Fruit fly (Drosophila melanogaster) whole organism, embryonic: ENCODE results near the gene Ir75b.
A peak's percentile ranks its signal among the peaks of the same experiment; 100 is the strongest.

Experiments
- Ada2b ChIP-seq: fragments of 200-800 bp; sonication (Bioruptor generic); IDR thresholded peaks from 2 replicates; pipeline ENCODE4 v1.3.6; 2022; ENCODE audit warnings: missing biosample characterization, missing genetic modification characterization
- Asciz ChIP-seq: fragments of 200-800 bp; sonication (Bioruptor generic); optimal IDR thresholded peaks from 2 replicates; lab custom pipeline; 2017; ENCODE audit warnings: missing biosample characterization, mild to moderate bottlenecking, missing genetic modification characterization, missing genetic modification reagents
- CG12104 ChIP-seq: fragments of 200-800 bp; sonication (Bioruptor generic); optimal IDR thresholded peaks from 3 replicates; lab custom pipeline; 2016; ENCODE audit warnings: missing biosample characterization, missing genetic modification characterization
- CG13894 ChIP-seq: fragments of 200-800 bp; sonication (Bioruptor generic); optimal IDR thresholded peaks from 3 replicates; lab custom pipeline; 2018; ENCODE audit warnings: missing biosample characterization, mild to moderate bottlenecking, missing genetic modification characterization, moderate library complexity
- CG14014 ChIP-seq: fragments of 200-800 bp; sonication (Bioruptor generic); IDR thresholded peaks from 2 replicates; pipeline ENCODE4 v1.3.6; 2022; ENCODE audit warnings: missing biosample characterization, missing genetic modification characterization
- CG14050 ChIP-seq: fragments of 200-800 bp; sonication (Bioruptor generic); IDR thresholded peaks from 3 replicates; pipeline ENCODE4 v1.3.6; 2022; ENCODE audit warnings: missing biosample characterization, missing genetic modification characterization
- CG14710 ChIP-seq: fragments of 200-800 bp; sonication (Bioruptor generic); optimal IDR thresholded peaks from 3 replicates; lab custom pipeline; 2019; ENCODE audit warnings: missing biosample characterization, mild to moderate bottlenecking, missing genetic modification characterization, moderate library complexity
- CG16813 ChIP-seq: fragments of 200-800 bp; sonication (Bioruptor generic); IDR thresholded peaks from 3 replicates; pipeline ENCODE4 v1.3.6; 2022; ENCODE audit warnings: missing biosample characterization, missing genetic modification characterization; ENCODE audit not compliant: partially characterized antibody
- CG16863 ChIP-seq: fragments of 200-800 bp; sonication (Bioruptor generic); optimal IDR thresholded peaks from 3 replicates; lab custom pipeline; 2016; ENCODE audit warnings: missing biosample characterization, missing genetic modification characterization
- CG17328 ChIP-seq: fragments of 200-800 bp; sonication (Bioruptor generic); IDR thresholded peaks from 2 replicates; pipeline ENCODE4 v1.3.6; 2022; ENCODE audit warnings: missing biosample characterization, missing genetic modification characterization
- CG43689 ChIP-seq: fragments of 200-800 bp; sonication (Bioruptor generic); IDR thresholded peaks from 2 replicates; pipeline ENCODE4 v1.3.6; 2022; ENCODE audit warnings: missing biosample characterization, missing genetic modification characterization
- CG4424 ChIP-seq: fragments of 200-800 bp; sonication (Bioruptor generic); optimal IDR thresholded peaks from 3 replicates; lab custom pipeline; 2016; ENCODE audit warnings: missing biosample characterization, missing genetic modification characterization
- CG9727 ChIP-seq: fragments of 200-800 bp; sonication (Bioruptor generic); optimal IDR thresholded peaks from 3 replicates; lab custom pipeline; 2017; ENCODE audit warnings: missing biosample characterization, mild to moderate bottlenecking, missing genetic modification characterization
- CrebB ChIP-seq: fragments of 200-800 bp; sonication (Bioruptor generic); optimal IDR thresholded peaks from 3 replicates; lab custom pipeline; 2018; ENCODE audit warnings: missing biosample characterization, mild to moderate bottlenecking, missing genetic modification characterization
- Gug ChIP-seq: fragments of 200-800 bp; sonication (Bioruptor generic); IDR thresholded peaks from 4 replicates; pipeline ENCODE4 v1.3.6; 2022; ENCODE audit warnings: missing biosample characterization, missing genetic modification characterization
- HmgZ ChIP-seq: fragments of 200-800 bp; sonication (Bioruptor generic); optimal IDR thresholded peaks from 2 replicates; lab custom pipeline; 2018; ENCODE audit warnings: missing biosample characterization, mild to moderate bottlenecking, missing genetic modification characterization
- Hmr ChIP-seq: fragments of 200-800 bp; sonication (Bioruptor generic); optimal IDR thresholded peaks from 3 replicates; lab custom pipeline; 2017; ENCODE audit warnings: mild to moderate bottlenecking, missing biosample characterization, missing genetic modification reagents, missing genetic modification characterization
- Lim3 ChIP-seq: fragments of 200-800 bp; sonication (Bioruptor generic); IDR thresholded peaks from 2 replicates; pipeline ENCODE4 v1.3.6; 2022; ENCODE audit warnings: missing biosample characterization, missing genetic modification characterization
- MBD-R2 ChIP-seq: fragments of 200-800 bp; sonication (Bioruptor generic); IDR thresholded peaks from 2 replicates; pipeline ENCODE4 v1.3.6; 2022; ENCODE audit warnings: missing biosample characterization, missing genetic modification characterization
- Nf-YC ChIP-seq: fragments of 200-800 bp; optimal IDR thresholded peaks from 3 replicates; lab custom pipeline; 2019; ENCODE audit warnings: missing biosample characterization, mild to moderate bottlenecking, missing genetic modification characterization, moderate library complexity
- Opbp ChIP-seq: fragments of 200-800 bp; sonication (Bioruptor generic); IDR thresholded peaks from 3 replicates; pipeline ENCODE4 v1.3.6; 2022; ENCODE audit warnings: missing biosample characterization, missing genetic modification characterization; ENCODE audit not compliant: partially characterized antibody
- Pdp1 ChIP-seq, 2 experiments: fragments of 200-800 bp; sonication (Bioruptor generic); optimal IDR thresholded peaks; 3 replicates each; lab custom pipeline; 2016; ENCODE audit warnings: missing biosample characterization in 2 of 2, missing genetic modification characterization in 2 of 2, mild to moderate bottlenecking in 1 of 2, moderate library complexity in 1 of 2
- Sin3A ChIP-seq: fragments of >200 bp; optimal IDR thresholded peaks from 2 replicates; lab custom pipeline; 2018
- Stat92E ChIP-seq, 3 experiments: fragments of >200 bp in 2 of 3; fragments of 200-800 bp in 1 of 3; sonication (Bioruptor generic) in 1 of 3; optimal IDR thresholded peaks; 2 replicates each; lab custom pipeline; 2017 to 2019; ENCODE audit warnings: missing biosample characterization in 3 of 3, missing genetic modification characterization in 3 of 3, mild to moderate bottlenecking in 1 of 3, moderate library complexity in 1 of 3
- TFAM ChIP-seq: fragments of 200-800 bp; sonication (Bioruptor generic); optimal IDR thresholded peaks from 2 replicates; lab custom pipeline; 2017; ENCODE audit warnings: missing biosample characterization, missing genetic modification characterization, inconsistent platforms
- Trl ChIP-seq, 3 experiments: fragments of >200 bp in 2 of 3; fragments of 200-800 bp in 1 of 3; sonication (Bioruptor generic) in 1 of 3; optimal IDR thresholded peaks; 2 replicates in 1 of 3; 3 replicates in 2 of 3; lab custom pipeline; 2016 to 2017; ENCODE audit warnings: missing biosample characterization in 1 of 3, missing genetic modification characterization in 1 of 3
- chm ChIP-seq: fragments of 200-800 bp; sonication (Bioruptor generic); IDR thresholded peaks from 2 replicates; pipeline ENCODE4 v1.3.6; 2022; ENCODE audit warnings: missing biosample characterization, missing genetic modification characterization
- crp ChIP-seq, 2 experiments: fragments of 200-800 bp; sonication (Bioruptor generic); optimal IDR thresholded peaks; 2 replicates in 1 of 2; 3 replicates in 1 of 2; lab custom pipeline; 2017; ENCODE audit warnings: missing biosample characterization in 2 of 2, missing genetic modification characterization in 2 of 2, mild to moderate bottlenecking in 1 of 2, moderate library complexity in 1 of 2
- dm ChIP-seq: fragments of 200-800 bp; sonication (Bioruptor generic); optimal IDR thresholded peaks from 3 replicates; lab custom pipeline; 2016; ENCODE audit warnings: missing biosample characterization, missing genetic modification characterization
- fd64A ChIP-seq: fragments of 200-800 bp; sonication (Bioruptor generic); optimal IDR thresholded peaks from 3 replicates; lab custom pipeline; 2018; ENCODE audit warnings: missing biosample characterization, mild to moderate bottlenecking, missing genetic modification characterization
- gem ChIP-seq: fragments of 200-800 bp; sonication (Bioruptor generic); optimal IDR thresholded peaks from 2 replicates; lab custom pipeline; 2019; ENCODE audit warnings: missing biosample characterization, mild to moderate bottlenecking, missing genetic modification characterization, moderate library complexity
- gfzf ChIP-seq: fragments of 200-800 bp; sonication (Bioruptor generic); optimal IDR thresholded peaks from 2 replicates; lab custom pipeline; 2016; ENCODE audit warnings: missing biosample characterization, mild to moderate bottlenecking, missing genetic modification characterization, moderate library complexity
- grau ChIP-seq: fragments of 200-800 bp; optimal IDR thresholded peaks from 3 replicates; lab custom pipeline; 2019; ENCODE audit warnings: missing biosample characterization, mild to moderate bottlenecking, missing genetic modification characterization, moderate library complexity
- hbn ChIP-seq: fragments of 200-800 bp; sonication (Bioruptor generic); IDR thresholded peaks from 2 replicates; pipeline ENCODE4 v1.3.6; 2022; ENCODE audit warnings: missing biosample characterization, missing genetic modification characterization; ENCODE audit not compliant: partially characterized antibody
- her ChIP-seq: fragments of 200-800 bp; sonication (Bioruptor generic); optimal IDR thresholded peaks from 2 replicates; lab custom pipeline; 2016; ENCODE audit warnings: missing biosample characterization, missing genetic modification characterization
- nerfin-1 ChIP-seq: fragments of 200-800 bp; sonication (Bioruptor generic); optimal IDR thresholded peaks from 3 replicates; lab custom pipeline; 2019; ENCODE audit warnings: missing biosample characterization, mild to moderate bottlenecking, missing genetic modification characterization, moderate library complexity
- org-1 ChIP-seq: fragments of 200-800 bp; sonication (Bioruptor generic); optimal IDR thresholded peaks from 2 replicates; lab custom pipeline; 2017; ENCODE audit warnings: missing biosample characterization, missing genetic modification characterization
- pzg ChIP-seq: fragments of 200-800 bp; sonication (Bioruptor generic); optimal IDR thresholded peaks from 3 replicates; lab custom pipeline; 2018; ENCODE audit warnings: missing biosample characterization, mild to moderate bottlenecking, missing genetic modification characterization, moderate library complexity
- repo ChIP-seq: fragments of 200-800 bp; sonication (Bioruptor generic); optimal IDR thresholded peaks from 2 replicates; lab custom pipeline; 2016; ENCODE audit warnings: missing biosample characterization, missing genetic modification characterization
- rib ChIP-seq: fragments of 200-800 bp; sonication (Bioruptor generic); IDR thresholded peaks from 2 replicates; pipeline ENCODE4 v1.3.6; 2022; ENCODE audit warnings: missing biosample characterization, missing genetic modification characterization
- schlank ChIP-seq: fragments of 200-800 bp; sonication (Bioruptor generic); optimal IDR thresholded peaks from 2 replicates; lab custom pipeline; 2018; ENCODE audit warnings: missing biosample characterization, mild to moderate bottlenecking, missing genetic modification characterization
- sens ChIP-seq: fragments of 200-800 bp; sonication (Bioruptor generic); peaks from one replicate; lab custom pipeline; 2016; ENCODE audit warnings: missing biosample characterization, missing genetic modification characterization
- sna ChIP-seq: fragments of 200-800 bp; sonication (Bioruptor generic); IDR thresholded peaks from 2 replicates; pipeline ENCODE4 v1.3.6; 2022; ENCODE audit warnings: missing biosample characterization, missing genetic modification characterization; ENCODE audit not compliant: partially characterized antibody
- sr ChIP-seq: fragments of 200-800 bp; sonication (Bioruptor generic); IDR thresholded peaks from 3 replicates; pipeline ENCODE4 v1.3.6; 2022; ENCODE audit warnings: missing biosample characterization, missing genetic modification characterization
- trem ChIP-seq: fragments of 200-800 bp; optimal IDR thresholded peaks from 3 replicates; lab custom pipeline; 2019; ENCODE audit warnings: missing biosample characterization, mild to moderate bottlenecking, missing genetic modification characterization, moderate library complexity
- tup ChIP-seq: fragments of 200-800 bp; sonication (Bioruptor generic); optimal IDR thresholded peaks from 2 replicates; lab custom pipeline; 2016; ENCODE audit warnings: missing biosample characterization, mild to moderate bottlenecking, missing genetic modification characterization, moderate library complexity
- vvl ChIP-seq: fragments of 200-800 bp; sonication (Bioruptor generic); IDR thresholded peaks from 2 replicates; pipeline ENCODE4 v1.3.6; 2022; ENCODE audit warnings: missing biosample characterization, missing genetic modification characterization
- zfh2 ChIP-seq: fragments of 200-800 bp; sonication (Bioruptor generic); optimal IDR thresholded peaks from 2 replicates; lab custom pipeline; 2016; ENCODE audit warnings: missing biosample characterization, missing genetic modification characterization

Ir75b gene

DNA sequence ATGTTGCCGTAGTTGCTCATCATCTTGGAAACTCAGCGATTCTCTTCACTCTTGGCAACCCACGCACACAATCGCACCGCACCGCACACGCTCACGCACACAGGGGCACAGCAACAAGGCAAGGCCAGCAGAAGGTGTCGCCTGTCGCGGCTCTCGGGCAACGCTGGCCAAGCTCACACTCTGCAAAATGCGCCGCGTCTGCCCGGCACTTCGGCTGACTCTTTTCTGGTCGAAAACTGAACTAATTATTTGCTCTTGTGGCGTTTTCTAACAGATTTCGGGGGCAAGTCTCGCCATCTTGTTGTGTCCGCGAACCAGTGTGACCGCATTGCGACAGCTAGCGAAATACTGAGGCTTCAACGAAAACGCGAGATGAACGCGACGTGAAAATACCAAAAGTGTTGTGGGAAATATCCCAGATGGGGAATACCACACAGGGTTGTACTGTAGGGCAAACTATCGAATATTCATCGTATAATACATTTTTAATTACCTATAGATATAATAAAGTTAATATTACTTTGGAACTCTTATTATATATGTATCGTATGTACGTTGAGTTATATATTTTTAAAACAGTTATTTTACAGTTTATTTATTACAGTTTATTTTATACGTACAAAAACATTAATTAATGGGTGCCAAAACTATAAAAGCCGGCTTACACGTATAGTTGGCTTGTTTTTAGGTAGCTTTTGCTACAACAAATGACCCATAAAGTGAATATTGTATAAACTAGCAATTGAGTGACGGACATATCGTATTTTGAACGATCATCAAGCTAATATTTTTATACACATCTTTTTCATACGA, 26.4 kb upstream of the Ir75b start, which contains the start of the genes MED19 and CG7430 (continued):
- TF ChIP-seq CG12104 (GFP tag; lab: Kevin White, UChicago), result peak; percentile 10
- TF ChIP-seq trem (tag; lab: Kevin White, UChicago), result peak; percentile 36
- TF ChIP-seq dm (GFP tag; lab: Kevin White, UChicago), result peak; percentile 34
- peak; percentile 2 for TF ChIP-seq Nf-YC
- TF ChIP-seq org-1 (GFP tag; lab: Kevin White, UChicago), result no peak
- TF ChIP-seq Sin3A (lab: Kevin White, UChicago), result peak; percentile 12
- peak; percentile 42; the same call in 1 of the 2 replicates for TF ChIP-seq MBD-R2
- 0 out of 2 replicates have a peak, but pooled peaks have one; percentile 37 for TF ChIP-seq chm (GFP tag; lab: Robert Waterston, UW)
- peak; percentile 20; the same call in 1 of the 2 replicates for TF ChIP-seq vvl (GFP tag; lab: Robert Waterston, UW)
- TF ChIP-seq rib, result no peak
- peak in 1 of 2 experiments; percentile 17 for TF ChIP-seq Pdp1 (GFP tag; optimal IDR thresholded peaks at IDR 0.05; lab: Kevin White, UChicago)
- peak; percentile 33 for TF ChIP-seq CG9727 (GFP tag; lab: Kevin White, UChicago)
- no peak for TF ChIP-seq sens (GFP tag; lab: Kevin White, UChicago)
- no peak for TF ChIP-seq Gug (GFP tag; lab: Robert Waterston, UW)
- TF ChIP-seq CG13894 (tag; lab: Kevin White, UChicago), result peak; percentile 17
- peak; percentile 32 for TF ChIP-seq nerfin-1 (tag; lab: Kevin White, UChicago)
- TF ChIP-seq zfh2 (GFP tag; lab: Kevin White, UChicago), result no peak
- peak; percentile 28 for TF ChIP-seq CrebB (tag; lab: Kevin White, UChicago)
- TF ChIP-seq CG16813 (GFP tag; lab: Robert Waterston, UW), result peak; percentile 49
- TF ChIP-seq hbn (GFP tag; lab: Robert Waterston, UW), result peak; percentile 59
- TF ChIP-seq Hmr (GFP tag; lab: Kevin White, UChicago), result peak; percentile 45
- peak in 1 of 2 experiments; percentile 34 for TF ChIP-seq crp (GFP tag; optimal IDR thresholded peaks at IDR 0.05; lab: Kevin White, UChicago)
- TF ChIP-seq grau (tag; lab: Kevin White, UChicago), result peak; percentile 8
- TF ChIP-seq sr (GFP tag; lab: Robert Waterston, UW), result peak; percentile 65; the same call in 2 of the 3 replicates
- peak in 1 of 3 experiments; percentile 14 for TF ChIP-seq Stat92E (GFP tag; optimal IDR thresholded peaks at IDR 0.05; lab: Kevin White, UChicago)
- TF ChIP-seq TFAM, result no peak
- no peak for TF ChIP-seq Lim3
- TF ChIP-seq CG17328 (GFP tag; lab: Robert Waterston, UW), result 0 out of 2 replicates have a peak, but pooled peaks have one; percentile 7
- TF ChIP-seq Asciz (GFP tag; lab: Kevin White, UChicago), result no peak
- TF ChIP-seq sna, result peak; percentile 49; the same call in 1 of the 2 replicates
- no peak for TF ChIP-seq gem (tag; lab: Kevin White, UChicago)
- TF ChIP-seq Ada2b (GFP tag; lab: Robert Waterston, UW), result no peak
- peak; percentile 38 for TF ChIP-seq HmgZ (tag; lab: Kevin White, UChicago)
- peak; percentile 56 for TF ChIP-seq fd64A (GFP tag; lab: Kevin White, UChicago)
- TF ChIP-seq Opbp (GFP tag; lab: Robert Waterston, UW), result peak; percentile 60; the same call in 2 of the 3 replicates
- peak in 1 of 2 experiments; percentile 26 for TF ChIP-seq Trl (optimal IDR thresholded peaks at IDR 0.05; lab: Kevin White, UChicago)
- no peak for TF ChIP-seq Trl (GFP tag; optimal IDR thresholded peaks at IDR 0.05; lab: Kevin White, UChicago)
- no peak for TF ChIP-seq CG14050 (GFP tag; lab: Robert Waterston, UW)
- no peak for TF ChIP-seq CG16863
- TF ChIP-seq gfzf (GFP tag; lab: Kevin White, UChicago), result peak; percentile 87
- no peak for TF ChIP-seq CG14014
- TF ChIP-seq pzg (GFP tag; lab: Kevin White, UChicago), result peak; percentile 91
- peak; percentile 46 for TF ChIP-seq her (GFP tag; lab: Kevin White, UChicago)
- peak; percentile 59 for TF ChIP-seq CG14710 (tag; lab: Kevin White, UChicago)
- no peak for TF ChIP-seq schlank (tag; lab: Kevin White, UChicago)
- peak; percentile 28 for TF ChIP-seq repo (GFP tag; lab: Kevin White, UChicago)
- no peak for TF ChIP-seq CG43689 (GFP tag; lab: Robert Waterston, UW)
- TF ChIP-seq tup, result no peak
- TF ChIP-seq CG4424 (GFP tag; lab: Kevin White, UChicago), result peak; percentile 9
